Worm (Caenorhabditis elegans): ENCODE results near the gene clec-28.

ce11 chrV:16848498-16848897 lies 17.0 kb upstream of the clec-28 start, which contains the start of the genes clec-36 and clec-26:
- TF ChIP-seq ztf-11 (tag; optimal IDR thresholded peaks at IDR 0.05) (no peak), nhr-11 (tag; optimal IDR thresholded peaks at IDR 0.05) (no peak), nhr-129 (tag; optimal IDR thresholded peaks at IDR 0.05) (no peak), mab-5 (tag; optimal IDR thresholded peaks at IDR 0.05) (no peak), unc-62 (GFP tag; optimal IDR thresholded peaks at IDR 0.05) (no peak), skn-1 (tag; optimal IDR thresholded peaks at IDR 0.05) (no peak), nhr-77 (tag; optimal IDR thresholded peaks at IDR 0.05) (no peak)
